Worm (Caenorhabditis elegans) whole organism, L1 larva: Measurements from ENCODE around the gene cyp-33C7.

Experiments used
- C34B4.2 ChIP-seq: sonication (generic microtip); optimal IDR thresholded peaks from 2 replicates; lab custom pipeline; 2017; ENCODE audit warnings: mild to moderate bottlenecking, missing genetic modification characterization, missing compliant biosample characterization
- Y116A8C.19 ChIP-seq: sonication (generic microtip); optimal IDR thresholded peaks from 2 replicates; lab custom pipeline; 2016; ENCODE audit warnings: missing compliant biosample characterization, missing genetic modification characterization, borderline replicate concordance
- aha-1 ChIP-seq: fragments of 150-350 bp; optimal IDR thresholded peaks from 2 replicates; lab custom pipeline; 2014; ENCODE audit warnings: missing biosample characterization, missing genetic modification characterization
- alr-1 ChIP-seq: fragments of 200-800 bp; sonication (Bioruptor generic); optimal IDR thresholded peaks from 2 replicates; lab custom pipeline; 2018; ENCODE audit warnings: borderline replicate concordance, mild to moderate bottlenecking, missing genetic modification characterization, missing compliant biosample characterization
- aly-2 ChIP-seq: fragments of 150-350 bp; optimal IDR thresholded peaks from 2 replicates; lab custom pipeline; 2014; ENCODE audit warnings: missing biosample characterization, missing genetic modification characterization
- blmp-1 ChIP-seq: fragments of 150-350 bp; optimal IDR thresholded peaks from 2 replicates; lab custom pipeline; 2014; ENCODE audit warnings: missing biosample characterization, missing genetic modification characterization
- ceh-8 ChIP-seq: fragments of 200-800 bp; sonication (Bioruptor generic); optimal IDR thresholded peaks from 2 replicates; lab custom pipeline; 2018; ENCODE audit warnings: mild to moderate bottlenecking, missing genetic modification characterization, moderate library complexity, missing compliant biosample characterization
- ceh-82 ChIP-seq, 3 experiments: fragments of 150-350 bp in 1 of 3; sonication (generic microtip) in 2 of 3; optimal IDR thresholded peaks; 2 replicates each; lab custom pipeline; 2014 to 2017; ENCODE audit warnings: missing biosample characterization in 3 of 3, missing genetic modification characterization in 3 of 3
- dpl-1 ChIP-seq, 3 experiments: fragments of 150-350 bp in 2 of 3; sonication (generic microtip) in 1 of 3; optimal IDR thresholded peaks; 2 replicates each; lab custom pipeline; 2014 to 2017; ENCODE audit warnings: missing biosample characterization in 3 of 3, missing genetic modification characterization in 3 of 3, missing genetic modification reagents in 3 of 3
- dsc-1 ChIP-seq: sonication (generic microtip); optimal IDR thresholded peaks from 2 replicates; lab custom pipeline; 2016; ENCODE audit warnings: mild to moderate bottlenecking, missing genetic modification characterization, missing compliant biosample characterization
- egl-13 ChIP-seq: sonication (generic microtip); optimal IDR thresholded peaks from 2 replicates; lab custom pipeline; 2016; ENCODE audit warnings: missing genotype, missing genetic modification reagents, missing genetic modification characterization, missing compliant biosample characterization
- elt-3 ChIP-seq, 6 experiments: fragments of 150-350 bp in 1 of 6; sonication (generic microtip); optimal IDR thresholded peaks; 2 replicates each; lab custom pipeline; 2017 to 2018; ENCODE audit warnings: missing biosample characterization in 6 of 6, missing genetic modification characterization in 6 of 6, inconsistent platforms in 1 of 6
- fkh-10 ChIP-seq: sonication (generic microtip); optimal IDR thresholded peaks from 2 replicates; lab custom pipeline; 2017; ENCODE audit warnings: missing biosample characterization, missing genetic modification reagents, missing genetic modification characterization
- fkh-4 ChIP-seq: sonication (generic microtip); optimal IDR thresholded peaks from 2 replicates; lab custom pipeline; 2016; ENCODE audit warnings: missing compliant biosample characterization, missing genetic modification characterization, borderline replicate concordance
- fos-1 ChIP-seq: fragments of 150-350 bp; optimal IDR thresholded peaks from 2 replicates; lab custom pipeline; 2014; ENCODE audit warnings: missing biosample characterization, missing genetic modification characterization
- grh-1 ChIP-seq: fragments of 200-800 bp; sonication (Bioruptor generic); IDR thresholded peaks from 2 replicates; pipeline ENCODE4 v1.3.6; 2022; ENCODE audit warnings: missing genetic modification reagents, missing genetic modification characterization, missing compliant biosample characterization
- hlh-17 ChIP-seq: fragments of 200-800 bp; sonication (Bioruptor generic); optimal IDR thresholded peaks from 2 replicates; lab custom pipeline; 2018; ENCODE audit warnings: missing genetic modification characterization, mild to moderate bottlenecking, missing compliant biosample characterization, moderate library complexity, borderline replicate concordance
- isw-1 ChIP-seq: fragments of 200-800 bp; sonication (Bioruptor generic); IDR thresholded peaks from 2 replicates; pipeline ENCODE4 v1.3.6; 2022; ENCODE audit warnings: missing genetic modification characterization, missing compliant biosample characterization
- jun-1 ChIP-seq: fragments of 150-350 bp; optimal IDR thresholded peaks from 2 replicates; lab custom pipeline; 2014; ENCODE audit warnings: missing biosample characterization, missing genetic modification reagents, missing genetic modification characterization
- lin-35 ChIP-seq, 2 experiments: fragments of 150-350 bp; optimal IDR thresholded peaks; 2 replicates each; lab custom pipeline; 2014; ENCODE audit warnings: missing biosample characterization in 2 of 2, missing genetic modification characterization in 2 of 2, missing genetic modification reagents in 2 of 2
- lin-39 ChIP-seq: fragments of 150-350 bp; optimal IDR thresholded peaks from 2 replicates; lab custom pipeline; 2014; ENCODE audit warnings: missing biosample characterization, missing genetic modification reagents, missing genetic modification characterization
- mdl-1 ChIP-seq, 2 experiments: fragments of 150-350 bp; optimal IDR thresholded peaks; 2 replicates each; lab custom pipeline; 2014 to 2017; ENCODE audit warnings: missing biosample characterization in 2 of 2, missing genetic modification characterization in 2 of 2, inconsistent platforms in 1 of 2
- mef-2 ChIP-seq: fragments of 150-350 bp; optimal IDR thresholded peaks from 2 replicates; lab custom pipeline; 2014; ENCODE audit warnings: missing biosample characterization, missing genetic modification characterization
- nhr-11 ChIP-seq: fragments of 150-350 bp; optimal IDR thresholded peaks from 2 replicates; lab custom pipeline; 2014; ENCODE audit warnings: missing biosample characterization, missing genetic modification characterization
- nhr-12 ChIP-seq: sonication (generic microtip); optimal IDR thresholded peaks from 2 replicates; lab custom pipeline; 2017; ENCODE audit warnings: missing biosample characterization, missing genetic modification characterization
- nhr-20 ChIP-seq: sonication (generic microtip); optimal IDR thresholded peaks from 2 replicates; lab custom pipeline; 2016; ENCODE audit warnings: mild to moderate bottlenecking, missing genetic modification characterization, missing compliant biosample characterization
- nhr-28 ChIP-seq: fragments of 150-350 bp; optimal IDR thresholded peaks from 2 replicates; lab custom pipeline; 2014; ENCODE audit warnings: missing biosample characterization, missing genetic modification characterization
- nhr-47 ChIP-seq: sonication (generic microtip); optimal IDR thresholded peaks from 2 replicates; lab custom pipeline; 2016; ENCODE audit warnings: mild to moderate bottlenecking, missing genetic modification characterization, moderate library complexity, missing compliant biosample characterization
- nhr-77 ChIP-seq: fragments of 150-350 bp; optimal IDR thresholded peaks from 2 replicates; lab custom pipeline; 2014; ENCODE audit warnings: missing biosample characterization, missing genetic modification characterization
- nhr-85 ChIP-seq: sonication (generic microtip); peaks from one replicate; lab custom pipeline; 2016; ENCODE audit warnings: missing genetic modification characterization, inconsistent platforms, missing compliant biosample characterization
- pag-3 ChIP-seq: sonication (generic microtip); optimal IDR thresholded peaks from 2 replicates; lab custom pipeline; 2017; ENCODE audit warnings: missing genetic modification characterization, mild to moderate bottlenecking, missing compliant biosample characterization, antibody characterized with exemption, borderline replicate concordance; ENCODE audit not compliant: insufficient read depth
- skn-1 ChIP-seq: fragments of 150-350 bp; optimal IDR thresholded peaks from 2 replicates; lab custom pipeline; 2014; ENCODE audit warnings: missing biosample characterization, missing genetic modification characterization
- snpc-4 ChIP-seq: fragments of 150-350 bp; optimal IDR thresholded peaks from 2 replicates; lab custom pipeline; 2014; ENCODE audit warnings: missing biosample characterization, missing genetic modification characterization
- sox-4 ChIP-seq: sonication (generic microtip); optimal IDR thresholded peaks from 2 replicates; lab custom pipeline; 2016; ENCODE audit warnings: missing genetic modification characterization, missing compliant biosample characterization
- tbx-2 ChIP-seq: sonication (generic microtip); optimal IDR thresholded peaks from 2 replicates; lab custom pipeline; 2016; ENCODE audit warnings: missing genetic modification characterization, missing compliant biosample characterization
- tlp-1 ChIP-seq: fragments of 150-350 bp; optimal IDR thresholded peaks from 2 replicates; lab custom pipeline; 2014; ENCODE audit warnings: missing biosample characterization, missing genetic modification characterization
- unc-130 ChIP-seq: fragments of 150-350 bp; optimal IDR thresholded peaks from 2 replicates; lab custom pipeline; 2017; ENCODE audit warnings: missing biosample characterization, missing genetic modification characterization, inconsistent platforms
- unc-30 ChIP-seq: sonication (generic microtip); optimal IDR thresholded peaks from 2 replicates; lab custom pipeline; 2017; ENCODE audit warnings: missing biosample characterization, missing genetic modification characterization
- unc-62 ChIP-seq: fragments of 150-350 bp; optimal IDR thresholded peaks from 2 replicates; lab custom pipeline; 2014; ENCODE audit warnings: missing biosample characterization, missing genetic modification reagents, missing genetic modification characterization
- vab-15 ChIP-seq: sonication (generic microtip); optimal IDR thresholded peaks from 2 replicates; lab custom pipeline; 2017; ENCODE audit warnings: missing genotype, mild to moderate bottlenecking, missing genetic modification characterization, missing compliant biosample characterization
- xbp-1 ChIP-seq: sonication (generic microtip); optimal IDR thresholded peaks from 2 replicates; lab custom pipeline; 2016; ENCODE audit warnings: missing genetic modification characterization, missing compliant biosample characterization
- zag-1 ChIP-seq: fragments of 150-350 bp; optimal IDR thresholded peaks from 2 replicates; lab custom pipeline; 2014; ENCODE audit warnings: missing biosample characterization, missing genetic modification characterization
- zip-4 ChIP-seq: fragments of 200-800 bp; sonication (Bioruptor generic); optimal IDR thresholded peaks from 2 replicates; lab custom pipeline; 2018; ENCODE audit warnings: mild to moderate bottlenecking, missing genetic modification characterization, moderate library complexity, missing compliant biosample characterization
- ztf-11 ChIP-seq, 2 experiments: sonication (generic microtip); optimal IDR thresholded peaks; 2 replicates each; lab custom pipeline; 2016 to 2017; ENCODE audit warnings: missing genetic modification characterization in 2 of 2, missing biosample characterization in 1 of 2, missing compliant biosample characterization in 1 of 2
- ztf-4 ChIP-seq: fragments of 150-350 bp; optimal IDR thresholded peaks from 2 replicates; lab custom pipeline; 2014; ENCODE audit warnings: missing biosample characterization, missing genetic modification characterization

Gene cyp-33C7

ce11 chrV:2218803-2219202 is 31.5 kb upstream of the cyp-33C7 start, which contains the start of gene nhr-56 (continued):
- TF ChIP-seq nhr-20 (tag; lab: Kevin White, UChicago) (peak; percentile 80), zip-4 (peak; percentile 68), aha-1 (tag; lab: Kevin White, UChicago) (no peak), hlh-17 (GFP tag; lab: Kevin White, UChicago) (no peak), aly-2 (tag; lab: Kevin White, UChicago) (no peak), unc-130 (no peak), lin-35 (GFP tag; optimal IDR thresholded peaks at IDR 0.05; lab: Kevin White, UChicago) (peak in 1 of 2 experiments; percentile 63), isw-1 (GFP tag; lab: Robert Waterston, UW) (no peak), nhr-47 (tag; lab: Kevin White, UChicago) (peak; percentile 23), Y116A8C.19 (tag; lab: Kevin White, UChicago) (no peak), tbx-2 (tag; lab: Kevin White, UChicago) (no peak), C34B4.2 (no peak), alr-1 (tag; lab: Kevin White, UChicago) (no peak), nhr-12 (tag; lab: Kevin White, UChicago) (no peak), nhr-77 (tag; lab: Kevin White, UChicago) (peak; percentile 15), dpl-1 (GFP tag; optimal IDR thresholded peaks at IDR 0.05; lab: Kevin White, UChicago) (peak in 1 of 3 experiments; percentile 21), vab-15 (tag; lab: Kevin White, UChicago) (no peak), fos-1 (tag; lab: Kevin White, UChicago) (no peak), snpc-4 (tag; lab: Kevin White, UChicago) (no peak), jun-1 (tag; lab: Kevin White, UChicago) (peak; percentile 34), mdl-1 (tag; optimal IDR thresholded peaks at IDR 0.05; lab: Kevin White, UChicago) (peak in 1 of 2 experiments; percentile 38), grh-1 (GFP tag; lab: Robert Waterston, UW) (no peak), blmp-1 (tag; lab: Kevin White, UChicago) (peak; percentile 39), mef-2 (tag; lab: Kevin White, UChicago) (no peak), ceh-8 (GFP tag; lab: Kevin White, UChicago) (no peak), lin-39 (tag; lab: Kevin White, UChicago) (no peak), fkh-10 (GFP tag; lab: Kevin White, UChicago) (no peak), unc-30 (tag; lab: Kevin White, UChicago) (no peak), nhr-85 (peak; percentile 72), ztf-4 (tag; lab: Kevin White, UChicago) (no peak), nhr-11 (tag; lab: Kevin White, UChicago) (no peak)

ce11 chrV:2221764-2222163 is 28.6 kb upstream of the cyp-33C7 start, which contains the start of gene nhr-128:
TSS of gene nhr-128 (plus strand) at chrV:2222064.
- TF ChIP-seq sox-4 = no peak
- TF ChIP-seq pag-3 (tag; lab: Kevin White, UChicago) = no peak
- no peak for TF ChIP-seq ztf-11 (tag; optimal IDR thresholded peaks at IDR 0.05; lab: Kevin White, UChicago)
- TF ChIP-seq tlp-1 (tag; lab: Kevin White, UChicago) = no peak
- no peak for TF ChIP-seq snpc-4 (tag; lab: Kevin White, UChicago)
- no peak for TF ChIP-seq skn-1
- TF ChIP-seq fkh-4 (tag; lab: Kevin White, UChicago) = no peak
- TF ChIP-seq grh-1 (GFP tag; lab: Robert Waterston, UW) = no peak
- TF ChIP-seq alr-1 (tag; lab: Kevin White, UChicago) = no peak

ce11 chrV:2225130-2225529 is 25.2 kb upstream of the cyp-33C7 start, which contains the start of gene nhr-103:
TSS of gene nhr-103 (plus strand) at chrV:2225430.
- no peak for TF ChIP-seq Y116A8C.19 (tag; lab: Kevin White, UChicago)
- no peak for TF ChIP-seq ceh-82 (tag; optimal IDR thresholded peaks at IDR 0.05; lab: Kevin White, UChicago)
- TF ChIP-seq egl-13 (tag; lab: Kevin White, UChicago) = no peak
- no peak for TF ChIP-seq dsc-1 (tag; lab: Kevin White, UChicago)
- TF ChIP-seq lin-35 (GFP tag; optimal IDR thresholded peaks at IDR 0.05; lab: Kevin White, UChicago) = no peak
- no peak for TF ChIP-seq isw-1 (GFP tag; lab: Robert Waterston, UW)
- TF ChIP-seq fkh-10 (GFP tag; lab: Kevin White, UChicago) = no peak
- TF ChIP-seq elt-3 (tag; optimal IDR thresholded peaks at IDR 0.05; lab: Kevin White, UChicago) = no peak
- TF ChIP-seq sox-4 = no peak
- TF ChIP-seq xbp-1 = no peak
- TF ChIP-seq jun-1 (tag; lab: Kevin White, UChicago) = no peak
- TF ChIP-seq ztf-4 (tag; lab: Kevin White, UChicago) = no peak
- TF ChIP-seq nhr-28 (tag; lab: Kevin White, UChicago) = no peak
- TF ChIP-seq zag-1 (tag; lab: Kevin White, UChicago) = no peak
- no peak for TF ChIP-seq unc-62
- TF ChIP-seq nhr-11 (tag; lab: Kevin White, UChicago) = no peak
